Worm (Caenorhabditis elegans) whole organism, late embryonic: ENCODE results near the gene rla-2.

Source experiments
- F13H6.1 ChIP-seq: sonication (generic microtip); optimal IDR thresholded peaks from 2 replicates; lab custom pipeline; 2016; ENCODE audit warnings: missing genetic modification characterization, missing compliant biosample characterization
- ceh-18 ChIP-seq: sonication (generic microtip); optimal IDR thresholded peaks from 2 replicates; lab custom pipeline; 2016; ENCODE audit warnings: missing genetic modification characterization, missing compliant biosample characterization
- ceh-19 ChIP-seq: fragments of 200-800 bp; sonication (Bioruptor generic); optimal IDR thresholded peaks from 2 replicates; lab custom pipeline; 2018; ENCODE audit warnings: mild to moderate bottlenecking, missing genetic modification characterization, missing compliant biosample characterization
- ceh-2 ChIP-seq: sonication (generic microtip); optimal IDR thresholded peaks from 2 replicates; lab custom pipeline; 2016; ENCODE audit warnings: missing genotype, missing genetic modification characterization, missing compliant biosample characterization
- ceh-48 ChIP-seq: sonication (generic microtip); optimal IDR thresholded peaks from 2 replicates; lab custom pipeline; 2016; ENCODE audit warnings: missing genetic modification characterization, inconsistent platforms, missing compliant biosample characterization
- nhr-11 ChIP-seq: fragments of 150-350 bp; optimal IDR thresholded peaks from 2 replicates; lab custom pipeline; 2014; ENCODE audit warnings: missing biosample characterization, missing genetic modification characterization
- pat-9 ChIP-seq: fragments of 200-800 bp; sonication (Bioruptor generic); optimal IDR thresholded peaks from 2 replicates; lab custom pipeline; 2018; ENCODE audit warnings: mild to moderate bottlenecking, missing genetic modification characterization, moderate library complexity, missing compliant biosample characterization
- pros-1 ChIP-seq: fragments of 150-350 bp; optimal IDR thresholded peaks from 2 replicates; lab custom pipeline; 2014; ENCODE audit warnings: missing biosample characterization, missing genetic modification reagents, missing genetic modification characterization
- unc-55 ChIP-seq: sonication (generic microtip); optimal IDR thresholded peaks from 2 replicates; lab custom pipeline; 2017; ENCODE audit warnings: missing biosample characterization, missing genetic modification reagents, missing genetic modification characterization
- unc-86 ChIP-seq: sonication (generic microtip); optimal IDR thresholded peaks from 2 replicates; lab custom pipeline; 2016; ENCODE audit warnings: missing genetic modification characterization, missing compliant biosample characterization
- ztf-16 ChIP-seq: sonication (generic microtip); optimal IDR thresholded peaks from 2 replicates; lab custom pipeline; 2017; ENCODE audit warnings: missing genetic modification characterization, missing compliant biosample characterization

DNA sequence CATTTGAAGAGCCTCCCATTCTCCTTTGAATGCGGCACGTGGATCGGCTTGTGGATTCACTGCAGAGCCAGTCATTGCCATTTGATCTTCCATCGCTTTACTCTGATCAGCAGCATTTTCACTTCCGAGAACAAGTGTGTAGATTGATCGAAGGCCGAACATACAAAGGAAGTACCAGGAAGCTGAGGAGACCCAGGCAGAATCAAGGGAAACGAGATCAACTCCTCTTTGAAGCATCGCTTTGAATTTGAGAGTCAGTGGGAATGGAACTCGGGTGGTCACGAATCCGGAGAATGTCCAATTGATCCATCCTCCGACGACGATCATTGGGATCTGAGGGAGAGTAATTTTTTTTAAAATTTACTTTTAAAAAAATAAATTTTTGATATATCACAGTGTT lies 10.4 kb upstream of the rla-2 start:
- no peak for TF ChIP-seq ztf-16 (tag; lab: Kevin White, UChicago)
- no peak for TF ChIP-seq unc-86 (tag; lab: Kevin White, UChicago)
- no peak for TF ChIP-seq pat-9 (tag; lab: Kevin White, UChicago)
- TF ChIP-seq ceh-48, result no peak
- no peak for TF ChIP-seq F13H6.1 (tag; lab: Kevin White, UChicago)
- TF ChIP-seq ceh-2 (tag; lab: Kevin White, UChicago), result no peak
- no peak for TF ChIP-seq ceh-18 (tag; lab: Kevin White, UChicago)
- no peak for TF ChIP-seq ceh-19
- TF ChIP-seq unc-55, result no peak
- no peak for TF ChIP-seq nhr-11 (tag; lab: Kevin White, UChicago)
- no peak for TF ChIP-seq pros-1 (tag; lab: Kevin White, UChicago)
